Worm (Caenorhabditis elegans) whole organism, L3 larva: ENCODE data around the gene ipla-1.

ENCODE experiments used
- fkh-10 ChIP-seq: sonication (generic microtip); optimal IDR thresholded peaks from 2 replicates; lab custom pipeline; 2017; ENCODE audit warnings: missing biosample characterization, missing genetic modification reagents, missing genetic modification characterization
- nhr-43 ChIP-seq: sonication (generic microtip); optimal IDR thresholded peaks from 2 replicates; lab custom pipeline; 2016; ENCODE audit warnings: mild to moderate bottlenecking, missing genetic modification characterization, missing compliant biosample characterization; ENCODE audit not compliant: poor library complexity, severe bottlenecking

ce11 chrII:4579375-4579774, 21.8 kb downstream of the ipla-1 start:
- TF ChIP-seq nhr-43 (tag; lab: Kevin White, UChicago) (no peak), fkh-10 (GFP tag; lab: Kevin White, UChicago) (no peak)
